Fruit fly (Drosophila melanogaster): Measurements from ENCODE around the gene Mhcl.

Mhcl gene

dm6 chr3R:16099268-16100240 lies 993 bp upstream of the Mhcl start (continued):
- no peak for TF ChIP-seq H15 (GFP tag; IDR thresholded peaks at IDR 0.05)
- TF ChIP-seq Hr39 (optimal IDR thresholded peaks at IDR 0.05): no peak
- TF ChIP-seq btn (GFP tag; optimal IDR thresholded peaks at IDR 0.05): no peak
- no peak for TF ChIP-seq CG10366 (GFP tag; IDR thresholded peaks at IDR 0.05)
- peak in 1 of 2 experiments; percentile 4 for TF ChIP-seq crp (GFP tag; optimal IDR thresholded peaks at IDR 0.05)
- no peak for TF ChIP-seq phol (tag; optimal IDR thresholded peaks at IDR 0.05)
- TF ChIP-seq Trl (optimal IDR thresholded peaks at IDR 0.05): no peak
- TF ChIP-seq Trl (GFP tag; optimal IDR thresholded peaks at IDR 0.05): no peak
- peak; percentile 36; the same call in 1 of the 3 replicates for TF ChIP-seq Dbx (GFP tag; IDR thresholded peaks at IDR 0.05)
- no peak for TF ChIP-seq CG7963 (GFP tag; IDR thresholded peaks at IDR 0.05; ENCODE audit: partially characterized antibody)
- no peak for TF ChIP-seq Dek (tag; optimal IDR thresholded peaks at IDR 0.05)
- no peak for TF ChIP-seq unpg (GFP tag; optimal IDR thresholded peaks at IDR 0.05)
- TF ChIP-seq Sox100B (GFP tag; optimal IDR thresholded peaks at IDR 0.05): no peak
- no peak; the same call in 1 of the 2 replicates for TF ChIP-seq unc-4 (GFP tag; IDR thresholded peaks at IDR 0.05; ENCODE audit: partially characterized antibody)
- TF ChIP-seq CG1792 (GFP tag; optimal IDR thresholded peaks at IDR 0.05): no peak
- TF ChIP-seq CG7839 (tag; optimal IDR thresholded peaks at IDR 0.05): no peak
- TF ChIP-seq kni (GFP tag; optimal IDR thresholded peaks at IDR 0.05): peak; percentile 80
- no peak for TF ChIP-seq CG9437 (GFP tag; optimal IDR thresholded peaks at IDR 0.05)
- peak; percentile 43 for TF ChIP-seq CG4617 (GFP tag; optimal IDR thresholded peaks at IDR 0.05; ENCODE audit: borderline replicate concordance)
- no peak for TF ChIP-seq CG15073 (GFP tag; optimal IDR thresholded peaks at IDR 0.05)
- peak; percentile 1 for TF ChIP-seq CG17568 (GFP tag; optimal IDR thresholded peaks at IDR 0.05)
- peak; percentile 5; the same call in 1 of the 3 replicates for TF ChIP-seq zen2 (GFP tag; IDR thresholded peaks at IDR 0.05; ENCODE audit: partially characterized antibody)
- no peak for TF ChIP-seq tio (GFP tag; optimal IDR thresholded peaks at IDR 0.05)
- no peak for TF ChIP-seq TFAM (GFP tag; optimal IDR thresholded peaks at IDR 0.05)
- peak; percentile 64 for TF ChIP-seq HmgZ (tag; optimal IDR thresholded peaks at IDR 0.05)
- TF ChIP-seq CG8281 (tag; optimal IDR thresholded peaks at IDR 0.05): no peak
- TF ChIP-seq CG15601 (tag; optimal IDR thresholded peaks at IDR 0.05): no peak
- no peak for TF ChIP-seq CG13894 (tag; optimal IDR thresholded peaks at IDR 0.05)
- peak; percentile 16 for TF ChIP-seq Abd-B (GFP tag; optimal IDR thresholded peaks at IDR 0.05)
- no peak for TF ChIP-seq gsb-n (tag; optimal IDR thresholded peaks at IDR 0.05)
- no peak for TF ChIP-seq CG8944 (GFP tag; optimal IDR thresholded peaks at IDR 0.05)
- no peak for TF ChIP-seq Sry-β (GFP tag; optimal IDR thresholded peaks at IDR 0.05)
- TF ChIP-seq CG5953 (GFP tag; IDR thresholded peaks at IDR 0.05): no peak
- peak in 1 of 2 experiments; percentile 63 for TF ChIP-seq tll (GFP tag; optimal IDR thresholded peaks at IDR 0.05)
- TF ChIP-seq CG10979 (tag; optimal IDR thresholded peaks at IDR 0.05): no peak
- TF ChIP-seq jing (GFP tag; optimal IDR thresholded peaks at IDR 0.05): no peak
- TF ChIP-seq CG13123 (GFP tag; optimal IDR thresholded peaks at IDR 0.05): no peak
- no peak for TF ChIP-seq gt (GFP tag; IDR thresholded peaks at IDR 0.05)
- TF ChIP-seq grn (GFP tag; optimal IDR thresholded peaks at IDR 0.05): no peak
- no peak for TF ChIP-seq Antp (GFP tag; optimal IDR thresholded peaks at IDR 0.05)
- no peak for TF ChIP-seq Meics (GFP tag; optimal IDR thresholded peaks at IDR 0.05)
- TF ChIP-seq CG12659 (GFP tag; optimal IDR thresholded peaks at IDR 0.05): no peak
- TF ChIP-seq repo (GFP tag; optimal IDR thresholded peaks at IDR 0.05): peak; percentile 28
- TF ChIP-seq fd96Cb (tag; optimal IDR thresholded peaks at IDR 0.05): no peak
- TF ChIP-seq kay (GFP tag; optimal IDR thresholded peaks at IDR 0.05): no peak
- peak; percentile 33; the same call in 1 of the 2 replicates for TF ChIP-seq Dref (GFP tag; IDR thresholded peaks at IDR 0.05)
- TF ChIP-seq twi (tag; optimal IDR thresholded peaks at IDR 0.05): peak; percentile 65
- no peak for TF ChIP-seq Myb (GFP tag; optimal IDR thresholded peaks at IDR 0.05)
